Fruit fly (Drosophila melanogaster): ENCODE data around the gene Ir21a.

DNA sequence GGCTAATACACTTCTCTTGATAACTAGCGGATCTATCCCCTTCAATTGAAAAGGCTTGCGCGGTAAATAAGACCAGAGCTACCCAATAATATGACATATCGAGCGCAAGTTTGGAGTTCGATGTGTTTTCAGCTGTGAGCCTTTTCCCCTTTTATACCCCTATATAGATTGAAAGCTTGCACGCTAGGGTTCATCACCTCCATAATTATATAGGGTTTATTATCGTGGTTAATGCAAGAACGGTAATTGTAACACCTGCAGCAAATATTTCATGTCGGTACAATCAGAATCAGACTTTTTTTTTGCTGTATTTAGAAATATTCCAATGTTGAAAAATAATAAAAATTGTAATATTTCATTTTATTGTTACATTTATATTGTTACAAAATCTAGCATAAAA lies at the start of gene Ir21a:
- TF ChIP-seq EcR (GFP tag; optimal IDR thresholded peaks at IDR 0.05) (no peak), pan (optimal IDR thresholded peaks at IDR 0.05) (no peak), usp (GFP tag; optimal IDR thresholded peaks at IDR 0.05) (no peak), Dll (optimal IDR thresholded peaks at IDR 0.05) (no peak), psq (optimal IDR thresholded peaks at IDR 0.05) (no peak)

Data from whole organism.